Fruit fly (Drosophila melanogaster): ENCODE data around the gene CG9109.

The CG9109 gene

dm6 chr2L:6065823-6066222 lies 31.6 kb upstream of the CG9109 start, which contains the start of the genes Fbw5 and CG9147 (continued):
- no peak for TF ChIP-seq hkb (optimal IDR thresholded peaks at IDR 0.05)
- peak; percentile 100 for TF ChIP-seq hkb (GFP tag; IDR thresholded peaks at IDR 0.05)
- TF ChIP-seq Oaz (GFP tag; IDR thresholded peaks at IDR 0.05): peak; percentile 99
- TF ChIP-seq tup (GFP tag; optimal IDR thresholded peaks at IDR 0.05): peak; percentile 99
- TF ChIP-seq ranshi (GFP tag; IDR thresholded peaks at IDR 0.05): peak; percentile 100
- TF ChIP-seq stc (GFP tag; IDR thresholded peaks at IDR 0.05): peak; percentile 99
- TF ChIP-seq CG8290 (GFP tag; optimal IDR thresholded peaks at IDR 0.05): peak; percentile 99
- peak; percentile 97 to 100 for TF ChIP-seq CG8290 (tag; optimal IDR thresholded peaks at IDR 0.05)
- peak; percentile 99 for TF ChIP-seq CG3407 (GFP tag; optimal IDR thresholded peaks at IDR 0.05)
- TF ChIP-seq unc-4 (GFP tag; IDR thresholded peaks at IDR 0.05; ENCODE audit: partially characterized antibody): peak; percentile 59
- peak; percentile 92 for TF ChIP-seq CG14965 (GFP tag; optimal IDR thresholded peaks at IDR 0.05; ENCODE audit: borderline replicate concordance)
- TF ChIP-seq CG1792 (GFP tag; optimal IDR thresholded peaks at IDR 0.05): peak; percentile 99
- peak; percentile 99 for TF ChIP-seq CG11504 (tag; optimal IDR thresholded peaks at IDR 0.05)
- TF ChIP-seq vfl (GFP tag; optimal IDR thresholded peaks at IDR 0.05): peak; percentile 99
- TF ChIP-seq CG11247 (GFP tag; IDR thresholded peaks at IDR 0.05): peak; percentile 100
- peak; percentile 99 for TF ChIP-seq NFAT (GFP tag; IDR thresholded peaks at IDR 0.05)
- peak; percentile 99 for TF ChIP-seq CG3726 (GFP tag; IDR thresholded peaks at IDR 0.05)
- TF ChIP-seq CG13624 (GFP tag; optimal IDR thresholded peaks at IDR 0.05): peak; percentile 100
- peak; percentile 99 for TF ChIP-seq CG10565 (GFP tag; optimal IDR thresholded peaks at IDR 0.05)
- peak; percentile 100 for TF ChIP-seq Ssrp (tag; optimal IDR thresholded peaks at IDR 0.05)
- TF ChIP-seq CG17186 (GFP tag; optimal IDR thresholded peaks at IDR 0.05): peak; percentile 93
- TF ChIP-seq CG6791 (GFP tag; IDR thresholded peaks at IDR 0.05; ENCODE audit: partially characterized antibody): peak; percentile 63; the same call in 1 of the 3 replicates
- peak; percentile 100 for TF ChIP-seq dmrt99B (tag; optimal IDR thresholded peaks at IDR 0.05)
- TF ChIP-seq twi (tag; optimal IDR thresholded peaks at IDR 0.05): peak; percentile 98
- peak; percentile 100 for TF ChIP-seq chn (GFP tag; optimal IDR thresholded peaks at IDR 0.05)
- TF ChIP-seq CG14050 (GFP tag; IDR thresholded peaks at IDR 0.05): peak; percentile 100
- TF ChIP-seq oc (tag; optimal IDR thresholded peaks at IDR 0.05): peak; percentile 100
- peak; percentile 96; the same call in 1 of the 2 replicates for TF ChIP-seq Gsc (GFP tag; IDR thresholded peaks at IDR 0.05)
- peak; percentile 100 for TF ChIP-seq CG2678 (tag; optimal IDR thresholded peaks at IDR 0.05)
- TF ChIP-seq chm (GFP tag; IDR thresholded peaks at IDR 0.05): peak; percentile 100
- peak; percentile 99 for TF ChIP-seq zfh2 (GFP tag; optimal IDR thresholded peaks at IDR 0.05)
- peak; percentile 98 for TF ChIP-seq CG13894 (tag; optimal IDR thresholded peaks at IDR 0.05)
- peak; percentile 99 for TF ChIP-seq CG12744 (GFP tag; optimal IDR thresholded peaks at IDR 0.05)
- peak; percentile 100 for TF ChIP-seq ara (GFP tag; IDR thresholded peaks at IDR 0.05)

dm6 chr2L:6062382-6063082 lies 28.3 kb upstream of the CG9109 start, which contains the start of the genes ND-51 and CG13994:
TSS of gene ND-51 (minus strand) at chr2L:6062757.
TSS of gene CG13994 (plus strand) at chr2L:6062989.
- no peak for TF ChIP-seq D (optimal IDR thresholded peaks at IDR 0.05)
- TF ChIP-seq D (GFP tag; optimal IDR thresholded peaks at IDR 0.05): peak; percentile 66
- peak; percentile 28 for TF ChIP-seq CG10462 (GFP tag; optimal IDR thresholded peaks at IDR 0.05)
- no peak for TF ChIP-seq ato (GFP tag; IDR thresholded peaks at IDR 0.05; ENCODE audit: partially characterized antibody)
- TF ChIP-seq en (GFP tag; optimal IDR thresholded peaks at IDR 0.05): peak; percentile 44
- peak; percentile 84 for TF ChIP-seq CG13775 (GFP tag; optimal IDR thresholded peaks at IDR 0.05)
- peak; percentile 53 for TF ChIP-seq unc-4 (GFP tag; IDR thresholded peaks at IDR 0.05; ENCODE audit: partially characterized antibody)
- TF ChIP-seq Sry-δ (GFP tag; optimal IDR thresholded peaks at IDR 0.05): peak; percentile 71
- TF ChIP-seq da (GFP tag; optimal IDR thresholded peaks at IDR 0.05): peak; percentile 76
- TF ChIP-seq lmd (GFP tag; IDR thresholded peaks at IDR 0.05): peak; percentile 80
- peak; percentile 82; the same call in 2 of the 3 replicates for TF ChIP-seq CG17361 (GFP tag; IDR thresholded peaks at IDR 0.05)
- TF ChIP-seq sob (GFP tag; IDR thresholded peaks at IDR 0.05): peak; percentile 91
- TF ChIP-seq CG12942 (GFP tag; optimal IDR thresholded peaks at IDR 0.05): peak; percentile 76
- peak; percentile 73 for TF ChIP-seq CG7786 (GFP tag; optimal IDR thresholded peaks at IDR 0.05)
- peak; percentile 73 for TF ChIP-seq exex (tag; optimal IDR thresholded peaks at IDR 0.05)
- TF ChIP-seq CG18764 (GFP tag; optimal IDR thresholded peaks at IDR 0.05): peak; percentile 70
- peak; percentile 74 for TF ChIP-seq Blimp-1 (GFP tag; optimal IDR thresholded peaks at IDR 0.05)
- peak; percentile 82 for TF ChIP-seq CG1024 (GFP tag; IDR thresholded peaks at IDR 0.05)
- no peak for TF ChIP-seq zen2 (GFP tag; IDR thresholded peaks at IDR 0.05; ENCODE audit: partially characterized antibody)
